Fruit fly (Drosophila melanogaster): ENCODE data around the gene CG10680.

CG10680 gene

DNA sequence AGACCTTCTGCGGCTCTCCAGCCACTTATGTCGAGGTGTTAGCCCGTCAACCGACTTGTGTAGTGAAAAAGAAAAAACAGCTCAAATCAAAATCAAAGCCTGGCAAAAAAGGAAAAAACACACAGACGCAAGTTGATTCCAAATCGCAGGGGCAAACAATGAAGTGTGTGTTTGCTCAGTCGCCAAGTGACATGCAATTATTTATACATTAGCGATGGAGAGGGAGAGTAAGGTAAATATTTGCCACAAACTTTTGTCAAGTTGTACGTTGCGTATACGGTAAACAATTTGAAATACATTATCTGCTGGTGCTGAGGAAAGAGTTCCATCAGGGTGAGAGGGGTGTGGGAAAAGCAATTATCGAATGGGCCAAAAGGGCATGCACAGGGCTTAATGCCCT is 34.2 kb downstream of the CG10680 start:
- TF ChIP-seq Dif (GFP tag; optimal IDR thresholded peaks at IDR 0.05; ENCODE audit: partially characterized antibody): no peak
- TF ChIP-seq br (GFP tag; optimal IDR thresholded peaks at IDR 0.05): no peak
- TF ChIP-seq tai (GFP tag; optimal IDR thresholded peaks at IDR 0.05): no peak
- TF ChIP-seq lola (GFP tag; optimal IDR thresholded peaks at IDR 0.05): no peak
- TF ChIP-seq Mio (GFP tag; optimal IDR thresholded peaks at IDR 0.05): no peak
- TF ChIP-seq dmrt93B (GFP tag; optimal IDR thresholded peaks at IDR 0.05): no peak

DNA sequence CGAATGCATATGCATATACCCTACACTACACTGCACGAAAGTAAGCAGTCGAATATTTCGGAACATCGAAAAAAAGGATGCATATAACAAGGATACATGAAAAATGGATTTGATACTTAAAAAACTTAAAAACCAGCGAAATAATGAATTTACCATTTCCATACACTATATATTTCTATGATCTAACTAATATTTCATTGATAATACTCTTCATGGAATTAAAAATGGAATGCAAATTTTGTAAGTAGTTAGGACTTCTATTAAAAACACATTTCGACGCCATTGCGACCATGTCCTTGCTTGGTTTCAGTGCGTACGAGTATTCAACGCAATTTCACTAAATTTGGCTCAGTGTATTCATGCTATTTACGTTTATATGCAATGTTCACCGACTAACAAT is 38.1 kb downstream of the CG10680 start:
- TF ChIP-seq Dfd (GFP tag; optimal IDR thresholded peaks at IDR 0.05) (no peak), sv (GFP tag; optimal IDR thresholded peaks at IDR 0.05) (no peak), rgr (GFP tag; optimal IDR thresholded peaks at IDR 0.05) (peak; percentile 11), Vsx2 (GFP tag; optimal IDR thresholded peaks at IDR 0.05; ENCODE audit: partially characterized antibody) (no peak), psq (GFP tag; optimal IDR thresholded peaks at IDR 0.05) (no peak), Dif (GFP tag; optimal IDR thresholded peaks at IDR 0.05; ENCODE audit: partially characterized antibody) (no peak), h (GFP tag; optimal IDR thresholded peaks at IDR 0.05) (peak; percentile 19), Hnf4 (GFP tag; optimal IDR thresholded peaks at IDR 0.05) (no peak), usp (GFP tag; optimal IDR thresholded peaks at IDR 0.05) (no peak), foxo (GFP tag; optimal IDR thresholded peaks at IDR 0.05) (peak in 1 of 2 experiments; percentile 32), HLH106 (tag; optimal IDR thresholded peaks at IDR 0.05) (peak; percentile 21), fru (GFP tag; optimal IDR thresholded peaks at IDR 0.05) (peak; percentile 15)

DNA sequence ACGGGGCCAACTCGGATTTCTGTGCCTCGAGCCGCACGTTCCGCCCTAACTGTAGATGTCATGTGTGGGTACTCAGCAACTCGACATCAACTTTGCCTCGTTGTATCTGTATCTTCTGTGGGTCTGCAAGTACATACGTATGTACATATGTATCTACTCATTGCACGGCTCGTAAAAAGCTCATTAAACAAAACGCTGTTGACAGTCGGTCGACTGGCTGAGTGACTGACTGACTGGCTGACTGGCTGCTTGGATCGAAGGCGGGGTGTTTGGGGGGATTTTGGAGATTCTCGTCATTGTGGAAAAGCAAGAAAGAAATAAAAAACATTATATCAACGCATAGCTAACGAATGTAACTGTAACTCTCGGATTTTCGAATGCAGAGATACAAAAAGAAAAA is 40.4 kb downstream of the CG10680 start:
- TF ChIP-seq N (GFP tag; optimal IDR thresholded peaks at IDR 0.05) (no peak), sage (GFP tag; optimal IDR thresholded peaks at IDR 0.05) (no peak), Sp1 (GFP tag; optimal IDR thresholded peaks at IDR 0.05) (no peak), HLH106 (tag; optimal IDR thresholded peaks at IDR 0.05) (no peak), Jra (GFP tag; optimal IDR thresholded peaks at IDR 0.05) (no peak), GATAd (GFP tag; optimal IDR thresholded peaks at IDR 0.05) (no peak), psq (GFP tag; optimal IDR thresholded peaks at IDR 0.05) (no peak), br (GFP tag; optimal IDR thresholded peaks at IDR 0.05) (no peak), pan (optimal IDR thresholded peaks at IDR 0.05) (no peak), foxo (GFP tag; optimal IDR thresholded peaks at IDR 0.05) (no peak), Vsx2 (GFP tag; optimal IDR thresholded peaks at IDR 0.05; ENCODE audit: partially characterized antibody) (no peak), rgr (GFP tag; optimal IDR thresholded peaks at IDR 0.05) (no peak)

DNA sequence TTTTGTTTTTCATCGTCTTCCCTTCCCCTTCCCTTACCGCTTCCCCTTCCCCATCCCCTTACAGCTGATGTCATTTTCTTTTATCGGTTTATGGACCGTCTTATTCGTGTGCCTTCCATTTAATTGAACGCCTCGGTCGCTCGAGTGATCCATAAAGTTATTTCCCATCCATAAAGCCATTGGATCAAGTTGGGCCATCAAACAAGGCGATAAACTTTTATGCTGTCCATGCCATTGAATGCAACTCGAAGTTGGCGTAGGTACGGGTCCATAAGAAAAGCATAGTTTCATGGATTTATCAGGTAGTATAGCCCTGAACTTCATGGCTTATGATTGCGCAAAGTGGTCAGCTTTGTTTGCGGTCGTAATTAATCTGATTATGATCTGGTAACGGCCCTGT is 41.1 kb downstream of the CG10680 start:
- TF ChIP-seq h (GFP tag; optimal IDR thresholded peaks at IDR 0.05) (no peak), dmrt93B (GFP tag; optimal IDR thresholded peaks at IDR 0.05) (no peak), pan (optimal IDR thresholded peaks at IDR 0.05) (no peak), lola (GFP tag; optimal IDR thresholded peaks at IDR 0.05) (no peak), Mio (GFP tag; optimal IDR thresholded peaks at IDR 0.05) (no peak), jim (GFP tag; optimal IDR thresholded peaks at IDR 0.05) (no peak), usp (GFP tag; optimal IDR thresholded peaks at IDR 0.05) (no peak), Hr83 (GFP tag; optimal IDR thresholded peaks at IDR 0.05; ENCODE audit: poor library complexity, severe bottlenecking) (no peak), GATAd (GFP tag; optimal IDR thresholded peaks at IDR 0.05) (no peak), HLH106 (tag; optimal IDR thresholded peaks at IDR 0.05) (no peak), OdsH (GFP tag; optimal IDR thresholded peaks at IDR 0.05) (no peak), Vsx2 (GFP tag; optimal IDR thresholded peaks at IDR 0.05; ENCODE audit: partially characterized antibody) (no peak), rgr (GFP tag; optimal IDR thresholded peaks at IDR 0.05) (no peak), dl (GFP tag; optimal IDR thresholded peaks at IDR 0.05; ENCODE audit: insufficient read depth in 1 of 2, partially characterized antibody in 2 of 2) (no peak), Rel (GFP tag; optimal IDR thresholded peaks at IDR 0.05) (no peak), Rel (tag; optimal IDR thresholded peaks at IDR 0.05) (no peak), br (GFP tag; optimal IDR thresholded peaks at IDR 0.05) (no peak), Dif (GFP tag; optimal IDR thresholded peaks at IDR 0.05; ENCODE audit: partially characterized antibody) (no peak), Myc (optimal IDR thresholded peaks at IDR 0.05) (no peak), foxo (GFP tag; optimal IDR thresholded peaks at IDR 0.05) (no peak), ey (GFP tag; optimal IDR thresholded peaks at IDR 0.05) (no peak)

Data from whole organism, wandering third instar larva.